Fruit fly (Drosophila melanogaster) ovary, adult (tissue): Measurements from ENCODE around the gene Chro.

Experiments
- CG17801 ChIP-seq: fragments of 200-800 bp; optimal IDR thresholded peaks from 2 replicates; lab custom pipeline; 2019; ENCODE audit warnings: missing biosample characterization, mild to moderate bottlenecking, missing genetic modification characterization, moderate library complexity; ENCODE audit not compliant: partially characterized antibody

Gene Chro

dm6 chr3L:22878723-22879343, at the start of gene Chro, which contains the start of gene Ssl1:
Gene Chro (minus strand): TSS chr3L:22878984.
Gene Ssl1 (plus strand): TSS chr3L:22879089.
- peak; percentile 100 for TF ChIP-seq CG17801 (GFP tag; lab: Kevin White, UChicago)

DNA sequence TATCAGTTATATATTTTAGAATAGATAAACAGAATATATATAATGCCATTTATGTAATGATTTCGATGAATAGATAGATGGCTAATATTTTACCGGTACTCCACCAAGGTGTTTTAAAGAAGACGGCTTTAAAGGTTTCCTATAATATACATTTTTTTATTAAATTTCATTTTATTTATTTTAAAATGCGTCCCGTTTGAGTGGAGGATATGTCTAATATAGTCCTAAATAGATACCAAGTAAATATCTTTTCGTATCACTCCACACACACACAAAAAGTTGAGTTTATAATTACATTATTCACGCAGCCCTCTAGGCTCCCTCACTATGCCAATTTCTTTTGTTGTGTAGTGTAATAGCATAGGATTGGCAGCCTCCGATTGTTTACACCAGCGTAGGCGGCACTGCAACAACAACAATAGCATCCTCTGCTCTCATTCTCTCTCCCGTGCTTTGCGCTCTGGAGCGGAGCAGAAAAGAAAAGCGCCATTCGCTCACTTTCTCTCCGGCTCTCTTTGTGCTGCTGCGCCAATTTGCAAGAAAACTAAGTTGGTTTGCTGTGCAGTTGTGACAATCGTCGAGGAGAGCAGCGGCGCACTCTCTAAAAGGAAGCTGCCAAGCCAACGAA, 31.2 kb upstream of the Chro start, which contains the start of gene CG12768:
Gene CG12768 (plus strand): TSS at position 578 of the 628 bp plus-strand sequence.
- no peak for TF ChIP-seq CG17801 (GFP tag; lab: Kevin White, UChicago)

DNA sequence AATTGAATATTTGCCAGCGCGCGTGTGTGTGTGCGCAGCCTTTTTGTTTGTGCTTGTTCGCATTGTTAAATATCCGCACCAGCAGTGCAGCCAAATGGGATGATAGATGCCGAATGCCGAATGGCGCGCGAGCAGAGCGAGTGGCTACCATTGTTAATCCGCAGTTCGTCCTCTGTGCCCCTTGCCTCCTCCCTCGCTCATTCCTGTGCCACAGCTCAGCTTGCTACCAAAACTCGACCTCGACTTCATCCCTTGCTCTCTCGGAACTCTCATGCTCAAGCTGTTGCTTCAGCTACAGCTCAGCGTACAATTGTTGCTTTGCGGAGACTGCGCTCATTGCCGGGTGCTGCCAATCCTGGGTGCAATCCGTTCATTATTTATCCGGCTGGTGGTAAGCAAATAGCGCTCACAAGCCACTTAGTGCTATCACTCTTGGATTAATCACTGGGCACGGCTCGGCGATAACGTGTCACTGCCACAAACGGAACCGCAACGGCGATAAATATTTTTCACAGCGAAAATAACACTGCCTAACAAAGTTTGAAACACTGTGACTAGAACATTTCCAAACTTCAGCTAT, 30.6 kb upstream of the Chro start:
- no peak for TF ChIP-seq CG17801 (GFP tag; lab: Kevin White, UChicago)

dm6 chr3L:22901612-22902011, 22.8 kb upstream of the Chro start, which contains the start of gene BoYb:
Gene BoYb (plus strand): TSS chr3L:22901912.
- TF ChIP-seq CG17801 (GFP tag; lab: Kevin White, UChicago): no peak

dm6 chr3L:22898444-22898843, 19.7 kb upstream of the Chro start, which contains the start of gene CG11131:
Gene CG11131 (plus strand): TSS chr3L:22898744.
- no peak for TF ChIP-seq CG17801 (GFP tag; lab: Kevin White, UChicago)

DNA sequence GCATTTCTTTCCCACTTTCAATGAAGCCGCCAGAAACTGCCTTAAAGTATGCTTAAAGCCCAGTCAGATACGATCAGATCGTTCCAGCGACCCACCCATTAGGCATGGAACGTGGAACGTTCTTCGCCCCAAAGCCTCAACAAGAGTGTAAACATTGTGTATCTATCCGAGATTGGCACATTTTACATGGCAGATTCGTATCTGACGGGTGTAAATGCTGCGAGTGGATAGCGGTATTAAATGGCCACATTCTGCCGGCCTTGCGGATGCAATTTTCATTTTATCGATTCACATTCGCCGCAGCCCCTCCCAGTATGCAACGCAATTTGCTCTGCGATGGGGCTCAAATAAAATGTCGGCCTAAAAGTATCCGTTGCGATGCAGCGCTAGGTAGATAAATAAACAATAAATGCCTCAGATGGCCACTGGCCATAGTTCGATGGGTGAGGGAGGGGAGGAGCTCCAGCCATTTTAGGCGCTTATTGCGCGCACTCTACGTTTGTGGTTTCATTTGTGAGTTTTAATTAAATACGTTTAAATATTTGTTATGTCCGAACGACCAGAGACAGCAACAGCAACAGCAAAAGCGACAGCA, 16.0 kb upstream of the Chro start:
- no peak for TF ChIP-seq CG17801 (GFP tag; lab: Kevin White, UChicago)

dm6 chr3L:22891009-22891408, 12.2 kb upstream of the Chro start:
- TF ChIP-seq CG17801 (GFP tag; lab: Kevin White, UChicago): no peak

DNA sequence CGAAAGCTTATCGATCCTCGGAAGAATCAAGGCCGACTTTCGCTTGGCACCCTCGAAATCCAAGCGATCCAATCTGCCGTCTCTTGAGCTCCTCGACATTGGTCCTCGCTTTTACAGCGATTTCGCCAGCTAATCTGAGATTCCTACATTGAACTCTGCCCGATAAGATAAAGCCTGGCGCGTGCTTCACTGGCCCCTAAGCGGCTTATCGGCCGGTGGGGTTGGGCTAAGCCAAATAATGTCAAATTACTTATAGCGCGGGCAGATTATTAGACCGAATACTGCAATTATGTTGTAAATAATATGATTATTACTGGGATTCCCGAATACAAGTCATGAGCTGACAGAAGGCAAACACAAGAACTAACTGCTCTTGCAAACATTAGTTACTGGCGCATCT, 11.2 kb upstream of the Chro start:
- TF ChIP-seq CG17801 (GFP tag; lab: Kevin White, UChicago): no peak

DNA sequence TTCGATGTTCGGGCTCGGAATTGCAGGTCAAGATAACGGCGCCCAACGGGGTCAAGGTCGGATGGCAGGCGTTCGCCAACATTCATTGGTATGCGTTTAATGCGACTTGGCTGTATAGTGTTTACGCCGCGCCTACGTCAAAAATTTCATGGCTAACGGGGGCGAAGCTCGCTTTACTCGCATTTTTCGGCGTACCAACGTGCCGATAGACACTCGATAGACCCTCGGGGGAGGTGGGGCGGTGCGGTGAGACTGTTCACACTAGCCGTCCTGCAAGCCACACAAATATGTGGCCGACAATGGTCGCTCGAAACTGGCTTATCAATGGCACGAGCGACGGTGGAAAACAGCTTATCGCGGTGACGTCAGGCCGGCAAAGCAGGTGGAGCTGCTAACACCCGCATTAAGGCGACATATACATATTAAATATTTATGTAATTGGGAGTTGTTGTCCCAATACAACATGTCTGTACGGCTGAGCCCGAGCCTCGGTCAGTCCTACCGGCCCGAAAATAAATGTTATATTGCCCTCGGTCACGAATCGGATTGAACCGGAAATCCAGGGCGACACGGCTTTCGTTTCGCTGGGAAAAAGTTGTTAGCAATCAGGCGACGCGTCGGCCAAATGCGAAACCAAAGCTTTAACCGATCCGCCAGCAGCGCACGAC, 9.9 kb upstream of the Chro start:
- no peak for TF ChIP-seq CG17801 (GFP tag; lab: Kevin White, UChicago)

dm6 chr3L:22887677-22888076, 8.9 kb upstream of the Chro start:
- no peak for TF ChIP-seq CG17801 (GFP tag; lab: Kevin White, UChicago)

- TF ChIP-seq CG17801 (GFP tag; lab: Kevin White, UChicago): no peak
Observed at dm6 chr3L:22886939-22887338, 8.2 kb upstream of the Chro start.

DNA sequence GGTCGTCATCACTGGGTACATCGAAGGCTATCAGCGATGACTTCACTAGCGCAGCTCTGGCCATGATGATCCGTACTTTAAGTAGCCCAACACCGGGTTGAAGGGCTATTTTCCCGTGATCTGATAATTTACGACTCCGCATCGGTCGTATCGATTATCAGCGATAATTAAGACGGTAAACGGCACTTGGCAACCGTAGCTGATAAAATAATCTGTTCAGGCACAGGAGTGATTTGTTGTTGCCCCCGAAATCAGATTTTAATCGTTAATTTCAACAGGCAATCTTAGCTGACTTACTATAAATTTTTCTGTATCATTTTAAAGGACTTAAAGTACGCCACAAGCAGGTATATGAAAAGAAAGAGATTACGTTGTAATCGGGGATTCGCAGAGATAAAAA, 7.1 kb upstream of the Chro start:
- TF ChIP-seq CG17801 (GFP tag; lab: Kevin White, UChicago): no peak

- TF ChIP-seq CG17801 (GFP tag; lab: Kevin White, UChicago): no peak
Observed at dm6 chr3L:22884481-22884880, 5.7 kb upstream of the Chro start.

DNA sequence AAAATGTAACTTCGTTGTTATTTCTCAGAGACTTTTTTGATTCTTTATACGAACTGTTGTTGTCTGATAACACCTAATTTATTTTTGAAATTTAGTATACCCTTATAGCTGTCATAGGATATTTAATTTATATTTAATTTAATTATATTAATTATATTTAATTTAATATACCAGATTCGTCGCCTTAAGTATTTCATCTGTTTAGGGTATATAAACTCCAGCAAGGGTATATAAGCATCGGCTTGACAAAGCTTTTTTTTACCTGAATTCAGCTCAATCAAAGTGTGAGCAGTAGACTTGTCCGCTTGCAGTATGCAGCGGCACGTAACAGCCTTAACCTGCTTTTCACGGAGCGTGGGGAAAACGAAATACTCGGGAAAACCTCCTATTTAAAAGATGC, 4.9 kb upstream of the Chro start:
- TF ChIP-seq CG17801 (GFP tag; lab: Kevin White, UChicago): no peak

dm6 chr3L:22880914-22881313, 2.1 kb upstream of the Chro start, which contains the start of gene slif:
Gene slif (plus strand): TSS chr3L:22881045.
- TF ChIP-seq CG17801 (GFP tag; lab: Kevin White, UChicago): no peak
